Fruit fly (Drosophila melanogaster) whole organism, wandering third instar larva: ENCODE data around the gene CG42393.

Source experiments
- GATAd ChIP-seq: sonication (Bioruptor generic); optimal IDR thresholded peaks from 2 replicates; lab custom pipeline; 2016; ENCODE audit warnings: missing biosample characterization, missing genetic modification characterization
- brk ChIP-seq: fragments of 200-800 bp; sonication (Bioruptor generic); optimal IDR thresholded peaks from 2 replicates; lab custom pipeline; 2016; ENCODE audit warnings: missing biosample characterization, mild to moderate bottlenecking, missing genetic modification characterization
- lola ChIP-seq: fragments of >200 bp; optimal IDR thresholded peaks from 2 replicates; lab custom pipeline; 2017; ENCODE audit warnings: missing biosample characterization, missing genetic modification characterization
- psq ChIP-seq: fragments of 200-800 bp; sonication (Bioruptor generic); optimal IDR thresholded peaks from 3 replicates; lab custom pipeline; 2017; ENCODE audit warnings: missing biosample characterization, mild to moderate bottlenecking, missing genetic modification characterization, moderate library complexity

dm6 chr3L:18078614-18079013 lies 36.1 kb downstream of the CG42393 start:
- no peak for TF ChIP-seq psq (GFP tag; lab: Kevin White, UChicago)
- no peak for TF ChIP-seq GATAd (GFP tag; lab: Kevin White, UChicago)
- no peak for TF ChIP-seq lola
- TF ChIP-seq brk, result no peak
